Fruit fly (Drosophila melanogaster) whole organism, embryonic: Measurements from ENCODE around the gene trio.

ENCODE experiments used
- Awh ChIP-seq: fragments of 200-800 bp; sonication (Bioruptor generic); IDR thresholded peaks from 2 replicates; pipeline ENCODE4, ENCODE4 v1.3.6; 2022; ENCODE audit warnings: missing biosample characterization, missing genetic modification characterization
- BEAF-32 ChIP-seq: fragments of 200-800 bp; sonication (Bioruptor generic); optimal IDR thresholded peaks from 3 replicates; lab custom pipeline; 2017; ENCODE audit warnings: missing biosample characterization, missing genetic modification characterization, mild to moderate bottlenecking, moderate library complexity, missing genetic modification reagents
- CG11695 ChIP-seq: fragments of 200-800 bp; sonication (Bioruptor generic); IDR thresholded peaks from 3 replicates; pipeline ENCODE4 v1.3.6; 2022; ENCODE audit warnings: missing biosample characterization, missing genetic modification characterization
- CG12299 ChIP-seq: fragments of 200-800 bp; sonication (Bioruptor generic); optimal IDR thresholded peaks from 2 replicates; lab custom pipeline; 2018; ENCODE audit warnings: missing biosample characterization, mild to moderate bottlenecking, missing genetic modification characterization
- CG13624 ChIP-seq: fragments of 200-800 bp; sonication (Bioruptor generic); optimal IDR thresholded peaks from 2 replicates; lab custom pipeline; 2016; ENCODE audit warnings: missing biosample characterization, missing genetic modification characterization
- CG1603 ChIP-seq: fragments of 200-800 bp; sonication (Bioruptor generic); optimal IDR thresholded peaks from 2 replicates; lab custom pipeline; 2019; ENCODE audit warnings: missing biosample characterization, mild to moderate bottlenecking, missing genetic modification characterization, moderate library complexity
- CG16813 ChIP-seq: fragments of 200-800 bp; sonication (Bioruptor generic); IDR thresholded peaks from 3 replicates; pipeline ENCODE4 v1.3.6; 2022; ENCODE audit warnings: missing biosample characterization, missing genetic modification characterization; ENCODE audit not compliant: partially characterized antibody
- CG17829 ChIP-seq: fragments of 200-800 bp; optimal IDR thresholded peaks from 2 replicates; lab custom pipeline; 2019; ENCODE audit warnings: missing biosample characterization, mild to moderate bottlenecking, missing genetic modification characterization, moderate library complexity
- CG18476 ChIP-seq: fragments of 200-800 bp; sonication (Bioruptor generic); optimal IDR thresholded peaks from 2 replicates; lab custom pipeline; 2016; ENCODE audit warnings: missing biosample characterization, mild to moderate bottlenecking, missing genetic modification characterization
- CG30020 ChIP-seq: fragments of 200-800 bp; optimal IDR thresholded peaks from 2 replicates; lab custom pipeline; 2019; ENCODE audit warnings: missing biosample characterization, mild to moderate bottlenecking, missing genetic modification characterization, moderate library complexity
- CG3163 ChIP-seq: fragments of 200-800 bp; sonication (Bioruptor generic); optimal IDR thresholded peaks from 3 replicates; lab custom pipeline; 2016; ENCODE audit warnings: missing biosample characterization, missing genetic modification characterization
- CG32767 ChIP-seq: fragments of 200-800 bp; sonication (Bioruptor generic); IDR thresholded peaks from 2 replicates; pipeline ENCODE4 v1.3.6; 2022; ENCODE audit warnings: missing biosample characterization, missing genetic modification characterization
- CG5180 ChIP-seq: fragments of 200-800 bp; sonication (Bioruptor generic); optimal IDR thresholded peaks from 3 replicates; lab custom pipeline; 2017; ENCODE audit warnings: missing biosample characterization, missing genetic modification characterization, mild to moderate bottlenecking, moderate library complexity, missing genetic modification reagents
- CG5245 ChIP-seq: fragments of 200-800 bp; sonication (Bioruptor generic); optimal IDR thresholded peaks from 3 replicates; lab custom pipeline; 2016; ENCODE audit warnings: missing biosample characterization, missing genetic modification characterization
- CG6272 ChIP-seq: fragments of 200-800 bp; sonication (Bioruptor generic); IDR thresholded peaks from 2 replicates; pipeline ENCODE4 v1.3.6; 2022; ENCODE audit warnings: missing biosample characterization, missing genetic modification characterization
- CG9215 ChIP-seq: fragments of 200-800 bp; sonication (Bioruptor generic); IDR thresholded peaks from 2 replicates; pipeline ENCODE4 v1.3.6; 2022; ENCODE audit warnings: missing biosample characterization, missing genetic modification characterization
- Camta ChIP-seq: fragments of 200-800 bp; sonication (Bioruptor generic); optimal IDR thresholded peaks from 2 replicates; lab custom pipeline; 2016; ENCODE audit warnings: missing biosample characterization, missing genetic modification characterization
- CkIIα-i1 ChIP-seq: fragments of 200-800 bp; sonication (Bioruptor generic); IDR thresholded peaks from 2 replicates; pipeline ENCODE4 v1.3.6; 2022; ENCODE audit warnings: missing biosample characterization, missing genetic modification characterization
- Dad ChIP-seq: fragments of 200-800 bp; sonication (Bioruptor generic); optimal IDR thresholded peaks from 3 replicates; lab custom pipeline; 2016; ENCODE audit warnings: missing biosample characterization, missing genetic modification characterization
- Doc2 ChIP-seq: fragments of 200-800 bp; sonication (Bioruptor generic); IDR thresholded peaks from 2 replicates; pipeline ENCODE4 v1.3.6; 2022; ENCODE audit warnings: missing biosample characterization, missing genetic modification characterization
- Dref ChIP-seq: fragments of 200-800 bp; sonication (Bioruptor generic); IDR thresholded peaks from 2 replicates; pipeline ENCODE4 v1.3.6; 2022; ENCODE audit warnings: missing biosample characterization, missing genetic modification characterization
- E2f2 ChIP-seq: fragments of 200-800 bp; sonication (Bioruptor generic); IDR thresholded peaks from 2 replicates; pipeline ENCODE4 v1.3.6; 2022; ENCODE audit warnings: missing biosample characterization, missing genetic modification characterization
- Ets65A ChIP-seq: fragments of 200-800 bp; sonication (Bioruptor generic); peaks from one replicate; lab custom pipeline; 2016; ENCODE audit warnings: missing biosample characterization, missing genetic modification characterization
- Ets97D ChIP-seq: fragments of 200-800 bp; sonication (Bioruptor generic); optimal IDR thresholded peaks from 3 replicates; lab custom pipeline; 2016; ENCODE audit warnings: missing biosample characterization, missing genetic modification characterization
- Hmr ChIP-seq: fragments of 200-800 bp; sonication (Bioruptor generic); optimal IDR thresholded peaks from 3 replicates; lab custom pipeline; 2017; ENCODE audit warnings: mild to moderate bottlenecking, missing biosample characterization, missing genetic modification reagents, missing genetic modification characterization
- TFAM ChIP-seq: fragments of 200-800 bp; sonication (Bioruptor generic); optimal IDR thresholded peaks from 2 replicates; lab custom pipeline; 2017; ENCODE audit warnings: missing biosample characterization, missing genetic modification characterization, inconsistent platforms
- Trl ChIP-seq, 3 experiments: fragments of >200 bp in 2 of 3; fragments of 200-800 bp in 1 of 3; sonication (Bioruptor generic) in 1 of 3; optimal IDR thresholded peaks; 2 replicates in 1 of 3; 3 replicates in 2 of 3; lab custom pipeline; 2016 to 2017; ENCODE audit warnings: missing biosample characterization in 1 of 3, missing genetic modification characterization in 1 of 3
- ato ChIP-seq: fragments of 200-800 bp; sonication (Bioruptor generic); IDR thresholded peaks from 2 replicates; pipeline ENCODE4 v1.3.6; 2022; ENCODE audit warnings: missing biosample characterization, missing genetic modification characterization; ENCODE audit not compliant: partially characterized antibody
- btn ChIP-seq: fragments of 200-800 bp; sonication (Bioruptor generic); optimal IDR thresholded peaks from 2 replicates; lab custom pipeline; 2016; ENCODE audit warnings: missing biosample characterization, missing genetic modification characterization
- cato ChIP-seq: fragments of 200-800 bp; sonication (Bioruptor generic); optimal IDR thresholded peaks from 2 replicates; lab custom pipeline; 2016; ENCODE audit warnings: missing biosample characterization, missing genetic modification characterization, borderline replicate concordance
- dan ChIP-seq: fragments of 200-800 bp; sonication (Bioruptor generic); IDR thresholded peaks from 2 replicates; pipeline ENCODE4 v1.3.6; 2022; ENCODE audit warnings: missing biosample characterization, missing genetic modification characterization
- danr ChIP-seq: fragments of 200-800 bp; sonication (Bioruptor generic); IDR thresholded peaks from 2 replicates; pipeline ENCODE4 v1.3.6; 2022; ENCODE audit warnings: missing biosample characterization, missing genetic modification characterization
- grau ChIP-seq: fragments of 200-800 bp; optimal IDR thresholded peaks from 3 replicates; lab custom pipeline; 2019; ENCODE audit warnings: missing biosample characterization, mild to moderate bottlenecking, missing genetic modification characterization, moderate library complexity
- her ChIP-seq: fragments of 200-800 bp; sonication (Bioruptor generic); optimal IDR thresholded peaks from 2 replicates; lab custom pipeline; 2016; ENCODE audit warnings: missing biosample characterization, missing genetic modification characterization
- jumu ChIP-seq: fragments of 200-800 bp; sonication (Bioruptor generic); optimal IDR thresholded peaks from 3 replicates; lab custom pipeline; 2016; ENCODE audit warnings: missing biosample characterization, missing genetic modification characterization
- maf-S ChIP-seq: fragments of 200-800 bp; sonication (Bioruptor generic); optimal IDR thresholded peaks from 2 replicates; lab custom pipeline; 2016; ENCODE audit warnings: missing biosample characterization, missing genetic modification characterization
- mam ChIP-seq: fragments of 200-800 bp; sonication (Bioruptor generic); optimal IDR thresholded peaks from 3 replicates; lab custom pipeline; 2016; ENCODE audit warnings: missing biosample characterization, missing genetic modification characterization
- onecut ChIP-seq: fragments of 200-800 bp; sonication (Bioruptor generic); IDR thresholded peaks from 2 replicates; pipeline ENCODE4 v1.3.6; 2022; ENCODE audit warnings: missing biosample characterization, missing genetic modification characterization
- rib ChIP-seq: fragments of 200-800 bp; sonication (Bioruptor generic); IDR thresholded peaks from 2 replicates; pipeline ENCODE4 v1.3.6; 2022; ENCODE audit warnings: missing biosample characterization, missing genetic modification characterization
- row ChIP-seq: fragments of 200-800 bp; sonication (Bioruptor generic); IDR thresholded peaks from 3 replicates; pipeline ENCODE4 v1.3.6; 2022; ENCODE audit warnings: missing biosample characterization, missing genetic modification characterization
- unpg ChIP-seq: fragments of 200-800 bp; sonication (Bioruptor generic); optimal IDR thresholded peaks from 3 replicates; lab custom pipeline; 2018; ENCODE audit warnings: missing biosample characterization, mild to moderate bottlenecking, missing genetic modification characterization, moderate library complexity

The trio gene

DNA sequence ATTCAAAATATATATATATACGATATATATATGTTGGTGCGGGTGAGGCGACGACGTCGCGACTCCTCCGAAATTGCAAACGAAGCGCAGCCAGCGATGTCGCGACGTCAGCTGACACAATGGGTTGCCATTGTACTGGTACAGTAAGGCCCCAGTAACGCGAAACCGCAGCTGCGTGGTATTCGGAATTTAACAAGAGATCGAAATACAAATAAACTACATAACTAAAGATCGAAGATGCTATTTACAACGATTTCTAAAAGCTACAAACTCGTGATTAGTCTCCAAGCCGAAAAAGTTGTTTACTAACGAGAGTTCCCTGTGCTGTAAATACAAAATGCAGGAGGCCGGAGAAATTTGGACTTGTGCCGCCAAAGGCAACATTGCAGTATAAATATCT, 2.1 kb downstream of the trio start (continued):
- TF ChIP-seq ato (GFP tag; lab: Robert Waterston, UW) (no peak), CG18476 (GFP tag; lab: Kevin White, UChicago) (peak; percentile 25), E2f2 (GFP tag; lab: Robert Waterston, UW) (peak; percentile 48; the same call in 1 of the 2 replicates), CG17829 (tag; lab: Kevin White, UChicago) (peak; percentile 79), Hmr (no peak), her (GFP tag; lab: Kevin White, UChicago) (peak; percentile 39), CG13624 (GFP tag; lab: Kevin White, UChicago) (peak; percentile 57), CG6272 (GFP tag; lab: Robert Waterston, UW) (peak; percentile 46; the same call in 1 of the 2 replicates), maf-S (peak; percentile 27), danr (GFP tag; lab: Robert Waterston, UW) (no peak), BEAF-32 (GFP tag; lab: Kevin White, UChicago) (no peak), Trl (optimal IDR thresholded peaks at IDR 0.05; lab: Kevin White, UChicago) (no peak), Trl (GFP tag; optimal IDR thresholded peaks at IDR 0.05; lab: Kevin White, UChicago) (peak; percentile 20), Doc2 (GFP tag; lab: Robert Waterston, UW) (no peak), CG5180 (GFP tag; lab: Kevin White, UChicago) (peak; percentile 45), rib (GFP tag; lab: Robert Waterston, UW) (no peak), jumu (GFP tag; lab: Kevin White, UChicago) (peak; percentile 60), CG5245 (GFP tag; lab: Kevin White, UChicago) (peak; percentile 69), Ets97D (peak; percentile 23), Awh (peak; percentile 76), cato (GFP tag; lab: Kevin White, UChicago) (peak; percentile 69), CG11695 (GFP tag; lab: Robert Waterston, UW) (peak; percentile 74; the same call in 1 of the 3 replicates), Camta (peak; percentile 34), CG1603 (peak; percentile 88), TFAM (peak; percentile 17), CG3163 (GFP tag; lab: Kevin White, UChicago) (no peak), CG32767 (GFP tag; lab: Robert Waterston, UW) (peak; percentile 69), dan (GFP tag; lab: Robert Waterston, UW) (0 out of 2 replicates have a peak, but pooled peaks have one; percentile 31), Dad (GFP tag; lab: Kevin White, UChicago) (peak; percentile 53), CG12299 (tag; lab: Kevin White, UChicago) (peak; percentile 48), onecut (peak; percentile 78), Ets65A (GFP tag; lab: Kevin White, UChicago) (peak; percentile 94), unpg (GFP tag; lab: Kevin White, UChicago) (peak; percentile 80), CkIIα-i1 (GFP tag; lab: Robert Waterston, UW) (no peak), Dref (GFP tag; lab: Robert Waterston, UW) (no peak), CG16813 (GFP tag; lab: Robert Waterston, UW) (no peak), btn (GFP tag; lab: Kevin White, UChicago) (peak; percentile 50), CG9215 (GFP tag; lab: Robert Waterston, UW) (peak; percentile 32; the same call in 1 of the 2 replicates), CG30020 (tag; lab: Kevin White, UChicago) (peak; percentile 22)

DNA sequence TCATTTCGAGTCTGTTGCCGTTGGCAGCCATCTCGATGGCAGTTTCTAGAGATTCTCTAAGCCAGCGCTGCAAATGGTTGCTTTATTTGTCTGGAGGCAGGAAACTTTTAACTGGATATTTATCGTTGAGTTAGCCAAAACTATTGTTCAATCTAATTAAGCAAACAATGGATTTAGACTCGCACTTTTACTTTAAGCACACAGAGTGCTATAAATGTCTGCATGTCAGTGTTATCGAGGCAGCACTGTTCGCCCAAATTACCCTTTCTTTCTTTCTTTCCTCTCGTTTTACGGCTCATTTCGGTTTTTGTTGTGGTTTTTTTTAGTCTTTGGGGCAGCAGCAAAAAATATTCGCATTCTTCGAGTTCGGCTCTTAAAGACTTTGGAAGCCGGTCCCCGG, 3.0 kb downstream of the trio start:
- TF ChIP-seq row (GFP tag; lab: Robert Waterston, UW) (0 out of 3 replicates have a peak, but pooled peaks have one; percentile 18), grau (tag; lab: Kevin White, UChicago) (peak; percentile 50), mam (GFP tag; lab: Kevin White, UChicago) (no peak)
